Fruit fly (Drosophila melanogaster): ENCODE data around the gene beg.

beg gene

DNA sequence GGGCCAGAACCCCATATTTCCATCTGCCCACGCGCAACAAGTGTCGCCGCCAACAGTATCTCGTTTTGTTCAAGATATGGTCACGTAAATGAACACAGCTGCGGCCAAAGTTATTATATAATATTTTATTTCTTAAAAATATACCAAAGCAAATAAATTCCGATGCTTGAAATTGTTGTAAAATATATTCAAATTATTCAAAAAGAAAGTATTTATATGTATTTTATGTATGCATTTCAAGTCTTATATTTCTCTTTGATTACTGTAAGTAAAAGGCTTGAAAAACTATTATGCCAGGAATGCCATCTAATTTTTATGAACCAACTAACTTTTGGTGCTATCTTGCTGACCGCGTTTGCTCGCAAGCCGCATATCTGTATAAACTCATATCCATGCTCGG is 46.3 kb upstream of the beg start (continued):
- TF ChIP-seq CG2120 (GFP tag; optimal IDR thresholded peaks at IDR 0.05) (peak; percentile 51), Ssrp (tag; optimal IDR thresholded peaks at IDR 0.05) (peak; percentile 43), CG14014 (GFP tag; IDR thresholded peaks at IDR 0.05) (peak; percentile 36; the same call in 1 of the 2 replicates), lbe (GFP tag; optimal IDR thresholded peaks at IDR 0.05) (peak; percentile 31), CG4730 (GFP tag; IDR thresholded peaks at IDR 0.05) (no peak), HLH4C (GFP tag; IDR thresholded peaks at IDR 0.05; ENCODE audit: partially characterized antibody) (no peak), sug (tag; optimal IDR thresholded peaks at IDR 0.05) (peak; percentile 24), ken (GFP tag; IDR thresholded peaks at IDR 0.05) (no peak), hkb (optimal IDR thresholded peaks at IDR 0.05) (no peak), hkb (GFP tag; IDR thresholded peaks at IDR 0.05) (peak; percentile 61), chinmo (GFP tag; IDR thresholded peaks at IDR 0.05; ENCODE audit: partially characterized antibody) (no peak), CG1647 (GFP tag; optimal IDR thresholded peaks at IDR 0.05) (no peak), otp (GFP tag; IDR thresholded peaks at IDR 0.05) (no peak), kay (GFP tag; optimal IDR thresholded peaks at IDR 0.05) (no peak), Abd-B (GFP tag; optimal IDR thresholded peaks at IDR 0.05) (peak; percentile 19), row (GFP tag; IDR thresholded peaks at IDR 0.05) (peak; percentile 70), B-H1 (GFP tag; IDR thresholded peaks at IDR 0.05) (no peak), btn (GFP tag; optimal IDR thresholded peaks at IDR 0.05) (no peak), gsb (GFP tag; IDR thresholded peaks at IDR 0.05) (no peak), sr (GFP tag; IDR thresholded peaks at IDR 0.05) (no peak), nau (GFP tag; optimal IDR thresholded peaks at IDR 0.05) (no peak), CG6683 (GFP tag; optimal IDR thresholded peaks at IDR 0.05) (no peak), ftz-f1 (GFP tag; optimal IDR thresholded peaks at IDR 0.05) (no peak), crol (GFP tag; IDR thresholded peaks at IDR 0.05) (no peak), CG8388 (GFP tag; optimal IDR thresholded peaks at IDR 0.05) (peak; percentile 13), CG18619 (GFP tag; optimal IDR thresholded peaks at IDR 0.05) (peak; percentile 40), CG13296 (GFP tag; optimal IDR thresholded peaks at IDR 0.05) (peak; percentile 25), CG4424 (GFP tag; optimal IDR thresholded peaks at IDR 0.05) (peak; percentile 25), lab (GFP tag; optimal IDR thresholded peaks at IDR 0.05) (peak; percentile 62), CG13123 (GFP tag; optimal IDR thresholded peaks at IDR 0.05) (no peak), CG43689 (GFP tag; IDR thresholded peaks at IDR 0.05) (no peak), Trl (optimal IDR thresholded peaks at IDR 0.05) (no peak), Trl (GFP tag; optimal IDR thresholded peaks at IDR 0.05) (no peak), ci (GFP tag; IDR thresholded peaks at IDR 0.05) (no peak), nerfin-1 (tag; optimal IDR thresholded peaks at IDR 0.05) (no peak), Chrac-16 (GFP tag; optimal IDR thresholded peaks at IDR 0.05) (no peak), ro (GFP tag; IDR thresholded peaks at IDR 0.05) (no peak), E2f2 (GFP tag; IDR thresholded peaks at IDR 0.05) (peak; percentile 32; the same call in 1 of the 2 replicates), CG2875 (GFP tag; optimal IDR thresholded peaks at IDR 0.05) (no peak), CG17385 (GFP tag; optimal IDR thresholded peaks at IDR 0.05) (peak; percentile 39), CG3281 (GFP tag; optimal IDR thresholded peaks at IDR 0.05) (peak; percentile 45), p53 (GFP tag; optimal IDR thresholded peaks at IDR 0.05) (no peak), h (optimal IDR thresholded peaks at IDR 0.05) (no peak), grau (tag; optimal IDR thresholded peaks at IDR 0.05) (peak; percentile 66), CG1024 (GFP tag; IDR thresholded peaks at IDR 0.05) (no peak), CG14050 (GFP tag; IDR thresholded peaks at IDR 0.05) (no peak), CG14965 (GFP tag; optimal IDR thresholded peaks at IDR 0.05; ENCODE audit: borderline replicate concordance) (no peak), chm (GFP tag; IDR thresholded peaks at IDR 0.05) (no peak), Atf-2 (GFP tag; optimal IDR thresholded peaks at IDR 0.05) (no peak), Blimp-1 (GFP tag; optimal IDR thresholded peaks at IDR 0.05) (peak; percentile 27), CG16813 (GFP tag; IDR thresholded peaks at IDR 0.05; ENCODE audit: partially characterized antibody) (no peak), CG34376 (GFP tag; optimal IDR thresholded peaks at IDR 0.05) (no peak), wek (GFP tag; optimal IDR thresholded peaks at IDR 0.05) (no peak)

Data from whole organism, embryonic.